Fruit fly (Drosophila melanogaster) whole organism, wandering third instar larva: ENCODE measurements around the gene UQCR-6.4L.

Source experiments
- Abd-B ChIP-seq: fragments of >200 bp; optimal IDR thresholded peaks from 2 replicates; lab custom pipeline; 2017; ENCODE audit warnings: missing biosample characterization, missing genetic modification characterization
- GATAd ChIP-seq: sonication (Bioruptor generic); optimal IDR thresholded peaks from 2 replicates; lab custom pipeline; 2016; ENCODE audit warnings: missing biosample characterization, missing genetic modification characterization
- Jra ChIP-seq: sonication (Bioruptor generic); optimal IDR thresholded peaks from 2 replicates; lab custom pipeline; 2016; ENCODE audit warnings: missing biosample characterization, missing genetic modification characterization
- Myc ChIP-seq: fragments of >200 bp; optimal IDR thresholded peaks from 2 replicates; lab custom pipeline; 2017
- br ChIP-seq: fragments of 200-800 bp; sonication (Bioruptor generic); optimal IDR thresholded peaks from 2 replicates; lab custom pipeline; 2016; ENCODE audit warnings: missing biosample characterization, missing genetic modification characterization
- dl ChIP-seq, 2 experiments: fragments of 175-275, 200-275 bp in 1 of 2; fragments of 200-275 bp in 1 of 2; sonication (Bioruptor generic); optimal IDR thresholded peaks; lab custom pipeline; 2018; ENCODE audit warnings: mild to moderate bottlenecking in 2 of 2, missing biosample characterization in 2 of 2, missing genetic modification characterization in 2 of 2, moderate library complexity in 2 of 2; ENCODE audit not compliant: partially characterized antibody in 2 of 2, insufficient read depth in 1 of 2
- dmrt93B ChIP-seq: fragments of 200-800 bp; sonication (Bioruptor generic); optimal IDR thresholded peaks from 2 replicates; lab custom pipeline; 2018; ENCODE audit warnings: missing biosample characterization, mild to moderate bottlenecking, missing genetic modification characterization
- ey ChIP-seq: fragments of 200-800 bp; sonication (Bioruptor generic); optimal IDR thresholded peaks from 2 replicates; lab custom pipeline; 2016; ENCODE audit warnings: missing biosample characterization, missing genetic modification characterization
- fru ChIP-seq: fragments of 200-800 bp; sonication (Bioruptor generic); optimal IDR thresholded peaks from 3 replicates; lab custom pipeline; 2016; ENCODE audit warnings: missing biosample characterization, mild to moderate bottlenecking, missing genetic modification characterization
- psq ChIP-seq: fragments of 200-800 bp; sonication (Bioruptor generic); optimal IDR thresholded peaks from 3 replicates; lab custom pipeline; 2017; ENCODE audit warnings: missing biosample characterization, mild to moderate bottlenecking, missing genetic modification characterization, moderate library complexity
- rgr ChIP-seq: fragments of 200-800 bp; sonication (Bioruptor generic); optimal IDR thresholded peaks from 3 replicates; lab custom pipeline; 2016; ENCODE audit warnings: missing biosample characterization, mild to moderate bottlenecking, missing genetic modification characterization

DNA sequence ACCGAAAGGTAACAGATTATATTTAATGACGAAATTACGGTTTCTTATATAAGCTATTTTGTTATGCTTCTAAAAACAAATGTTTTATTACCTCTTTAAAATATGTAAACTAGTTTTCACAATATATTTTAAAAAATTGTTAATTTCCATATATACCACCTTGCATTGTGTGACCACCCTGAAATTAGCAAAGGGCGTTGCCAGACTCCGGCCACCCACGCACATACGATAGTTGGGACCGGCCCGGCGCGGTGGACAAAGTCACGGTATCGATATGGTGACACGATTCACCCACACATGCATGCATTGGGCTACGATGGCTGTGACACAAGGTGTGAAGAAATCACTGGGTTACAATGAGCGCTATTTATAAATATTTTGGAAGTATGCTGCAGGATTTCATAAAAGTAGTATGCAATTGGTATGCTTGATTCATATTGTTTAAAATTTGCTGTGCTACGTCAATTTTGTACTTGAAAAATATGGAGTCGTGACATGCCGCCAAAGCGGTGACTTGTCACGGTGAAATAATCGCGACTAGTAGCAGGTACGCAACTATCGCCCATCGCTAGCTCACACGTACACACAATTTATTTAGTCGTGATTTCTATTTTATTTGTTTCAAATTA, 21.6 kb downstream of the UQCR-6.4L start:
- no peak for TF ChIP-seq dl (GFP tag; optimal IDR thresholded peaks at IDR 0.05; lab: Kevin White, UChicago; ENCODE audit: insufficient read depth in 1 of 2, partially characterized antibody in 2 of 2)
- peak; percentile 53 for TF ChIP-seq br
- TF ChIP-seq rgr: peak; percentile 63
- peak; percentile 47 for TF ChIP-seq dmrt93B
- peak; percentile 42 for TF ChIP-seq psq (GFP tag; lab: Kevin White, UChicago)
- no peak for TF ChIP-seq Abd-B
- peak; percentile 75 for TF ChIP-seq Jra (GFP tag; lab: Kevin White, UChicago)
- peak; percentile 43 for TF ChIP-seq ey (GFP tag; lab: Kevin White, UChicago)
- peak; percentile 44 for TF ChIP-seq fru (GFP tag; lab: Kevin White, UChicago)
- TF ChIP-seq Myc (lab: Kevin White, UChicago): peak; percentile 45
- TF ChIP-seq GATAd (GFP tag; lab: Kevin White, UChicago): no peak
